Fruit fly (Drosophila melanogaster): ENCODE measurements around the gene CG32262.

The CG32262 gene

DNA sequence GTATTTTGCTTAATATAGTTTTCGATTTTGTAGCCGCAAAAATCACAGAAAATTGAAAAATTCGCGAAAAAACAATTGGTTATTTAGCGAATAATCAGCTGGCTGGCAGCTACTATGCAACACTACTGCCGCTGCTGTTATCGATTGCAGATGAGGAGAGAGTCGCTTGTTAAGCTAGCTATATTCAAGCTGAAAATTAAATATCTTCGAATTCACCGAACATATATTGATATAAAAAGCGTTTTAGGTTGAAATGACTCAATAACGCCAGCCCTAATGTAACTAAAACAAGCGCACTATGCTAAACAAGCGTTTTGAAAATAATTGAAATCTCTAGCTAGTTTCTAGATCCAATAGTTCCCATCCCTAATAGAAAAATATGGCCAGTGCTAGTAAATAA is 3.7 kb downstream of the CG32262 start, which contains the start of the genes CG32264, ntc and IntS10 (continued):
- TF ChIP-seq tll (GFP tag; optimal IDR thresholded peaks at IDR 0.05) (peak in 1 of 2 experiments; percentile 16), CG34376 (GFP tag; optimal IDR thresholded peaks at IDR 0.05) (peak; percentile 68), CG12104 (GFP tag; optimal IDR thresholded peaks at IDR 0.05) (peak; percentile 38), Sox102F (GFP tag; optimal IDR thresholded peaks at IDR 0.05) (no peak), CTCF (GFP tag; optimal IDR thresholded peaks at IDR 0.05) (no peak), Fer3 (tag; optimal IDR thresholded peaks at IDR 0.05) (peak; percentile 63), NK7.1 (GFP tag; optimal IDR thresholded peaks at IDR 0.05) (peak; percentile 61), scrt (GFP tag; optimal IDR thresholded peaks at IDR 0.05) (peak; percentile 60), trh (GFP tag; optimal IDR thresholded peaks at IDR 0.05) (no peak), row (GFP tag; IDR thresholded peaks at IDR 0.05) (peak; percentile 94), sens-2 (GFP tag; IDR thresholded peaks at IDR 0.05) (no peak), Hmr (GFP tag; optimal IDR thresholded peaks at IDR 0.05) (peak; percentile 70), CG4854 (GFP tag; optimal IDR thresholded peaks at IDR 0.05) (peak; percentile 33), yki (optimal IDR thresholded peaks at IDR 0.05) (no peak), D19A (tag; optimal IDR thresholded peaks at IDR 0.05) (peak; percentile 0), Sry-β (GFP tag; optimal IDR thresholded peaks at IDR 0.05) (peak; percentile 92), pum (GFP tag; optimal IDR thresholded peaks at IDR 0.05) (peak; percentile 61), CG3726 (GFP tag; IDR thresholded peaks at IDR 0.05) (no peak), Atf6 (GFP tag; IDR thresholded peaks at IDR 0.05) (peak; percentile 44; the same call in 1 of the 2 replicates), Nf-YB (GFP tag; optimal IDR thresholded peaks at IDR 0.05) (peak; percentile 30), CG3281 (GFP tag; optimal IDR thresholded peaks at IDR 0.05) (peak; percentile 65), CG33213 (GFP tag; optimal IDR thresholded peaks at IDR 0.05) (peak; percentile 62), Opbp (GFP tag; IDR thresholded peaks at IDR 0.05; ENCODE audit: partially characterized antibody) (no peak), Gug (GFP tag; IDR thresholded peaks at IDR 0.05) (no peak), ranshi (GFP tag; IDR thresholded peaks at IDR 0.05) (0 out of 2 replicates have a peak, but pooled peaks have one; percentile 55), Antp (GFP tag; optimal IDR thresholded peaks at IDR 0.05) (peak; percentile 71), Dip3 (GFP tag; optimal IDR thresholded peaks at IDR 0.05) (peak; percentile 79), CG30431 (GFP tag; optimal IDR thresholded peaks at IDR 0.05) (peak; percentile 45), az2 (GFP tag; optimal IDR thresholded peaks at IDR 0.05) (peak; percentile 66), Ptx1 (GFP tag; IDR thresholded peaks at IDR 0.05) (peak; percentile 64; the same call in 1 of the 2 replicates), BtbVII (GFP tag; optimal IDR thresholded peaks at IDR 0.05) (peak; percentile 19), disco-r (GFP tag; optimal IDR thresholded peaks at IDR 0.05) (peak; percentile 70), CG6813 (GFP tag; optimal IDR thresholded peaks at IDR 0.05) (no peak), corto (GFP tag; optimal IDR thresholded peaks at IDR 0.05) (no peak), dan (GFP tag; IDR thresholded peaks at IDR 0.05) (no peak), CG2875 (GFP tag; optimal IDR thresholded peaks at IDR 0.05) (no peak), CG13287 (GFP tag; IDR thresholded peaks at IDR 0.05; ENCODE audit: partially characterized antibody) (peak; percentile 81), D (optimal IDR thresholded peaks at IDR 0.05) (no peak), D (GFP tag; optimal IDR thresholded peaks at IDR 0.05) (peak; percentile 7), CG5180 (GFP tag; optimal IDR thresholded peaks at IDR 0.05) (no peak), Usf (GFP tag; optimal IDR thresholded peaks at IDR 0.05) (peak; percentile 28), CG12391 (tag; optimal IDR thresholded peaks at IDR 0.05) (peak; percentile 79), CG7556 (GFP tag; optimal IDR thresholded peaks at IDR 0.05) (peak; percentile 47), CG14050 (GFP tag; IDR thresholded peaks at IDR 0.05) (peak; percentile 29; the same call in 1 of the 3 replicates), Hr3 (GFP tag; optimal IDR thresholded peaks at IDR 0.05) (peak; percentile 65), lilli (GFP tag; optimal IDR thresholded peaks at IDR 0.05) (peak; percentile 86), CG17328 (GFP tag; IDR thresholded peaks at IDR 0.05) (no peak), nau (GFP tag; optimal IDR thresholded peaks at IDR 0.05) (peak; percentile 21), Mad (GFP tag; optimal IDR thresholded peaks at IDR 0.05) (peak; percentile 77), CG2129 (GFP tag; IDR thresholded peaks at IDR 0.05; ENCODE audit: partially characterized antibody) (peak; percentile 46), vvl (GFP tag; IDR thresholded peaks at IDR 0.05) (peak; percentile 21; the same call in 1 of the 2 replicates), CG12744 (GFP tag; optimal IDR thresholded peaks at IDR 0.05) (peak; percentile 51)
